Fruit fly (Drosophila melanogaster) Kc167 (cell line): Measurements from ENCODE around the gene rost.

Experiments used
- Myc ChIP-seq: fragments of >200 bp; optimal IDR thresholded peaks from 2 replicates; lab custom pipeline; 2017; ENCODE audit warnings: missing external identifiers
- Sin3A ChIP-seq: fragments of >200 bp; optimal IDR thresholded peaks from 2 replicates; lab custom pipeline; 2018; ENCODE audit warnings: missing external identifiers
- h ChIP-seq: fragments of >200 bp; optimal IDR thresholded peaks from 3 replicates; lab custom pipeline; 2018; ENCODE audit warnings: missing external identifiers
- insv ChIP-seq: fragments of >200 bp; optimal IDR thresholded peaks from 3 replicates; lab custom pipeline; 2018; ENCODE audit warnings: missing external identifiers
- psq ChIP-seq: fragments of >200 bp; optimal IDR thresholded peaks from 2 replicates; lab custom pipeline; 2017; ENCODE audit warnings: missing external identifiers
- ttk ChIP-seq: sonication (Bioruptor generic); optimal IDR thresholded peaks from 2 replicates; lab custom pipeline; 2017; ENCODE audit warnings: missing external identifiers

rost gene

DNA sequence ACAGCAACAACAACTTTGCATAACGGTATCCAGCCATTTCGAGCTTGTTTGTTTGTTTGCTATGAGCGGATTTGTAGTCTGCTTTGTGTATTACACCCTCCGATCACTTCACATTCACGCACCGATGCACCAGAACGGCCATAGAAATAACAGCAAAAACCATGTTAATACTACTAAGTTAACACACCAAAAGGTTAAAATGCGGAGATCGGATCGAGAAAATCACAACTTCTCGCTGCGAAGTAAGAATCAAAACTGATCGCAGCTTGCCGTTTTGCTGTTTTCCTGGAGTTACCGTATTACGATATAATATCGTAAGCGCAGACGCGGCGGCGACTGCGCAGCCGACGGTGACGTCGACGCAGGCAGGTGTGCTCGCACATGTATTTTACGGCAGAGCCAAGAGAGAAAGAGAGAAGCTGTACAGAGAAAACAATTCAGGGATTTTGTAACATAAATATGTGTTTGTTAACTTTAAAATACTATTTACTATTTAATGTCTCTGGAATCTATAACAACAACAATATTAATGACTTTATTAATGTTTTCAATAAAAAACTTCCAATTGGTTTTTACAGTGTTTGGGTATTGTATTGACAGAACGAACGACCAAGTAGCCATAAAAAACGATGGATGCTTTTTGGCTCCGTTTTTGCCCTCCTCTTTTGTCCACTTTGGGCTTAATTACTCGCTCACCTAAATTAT is 4.6 kb downstream of the rost start, which contains the start of gene CG13101:
Gene CG13101, minus strand, starts transcription at position 259 of the 705 bp plus-strand sequence.
- TF ChIP-seq Myc (lab: Kevin White, UChicago) (no peak), insv (lab: Kevin White, UChicago) (no peak), h (lab: Kevin White, UChicago) (no peak), psq (no peak), ttk (lab: Kevin White, UChicago) (no peak), Sin3A (no peak)

DNA sequence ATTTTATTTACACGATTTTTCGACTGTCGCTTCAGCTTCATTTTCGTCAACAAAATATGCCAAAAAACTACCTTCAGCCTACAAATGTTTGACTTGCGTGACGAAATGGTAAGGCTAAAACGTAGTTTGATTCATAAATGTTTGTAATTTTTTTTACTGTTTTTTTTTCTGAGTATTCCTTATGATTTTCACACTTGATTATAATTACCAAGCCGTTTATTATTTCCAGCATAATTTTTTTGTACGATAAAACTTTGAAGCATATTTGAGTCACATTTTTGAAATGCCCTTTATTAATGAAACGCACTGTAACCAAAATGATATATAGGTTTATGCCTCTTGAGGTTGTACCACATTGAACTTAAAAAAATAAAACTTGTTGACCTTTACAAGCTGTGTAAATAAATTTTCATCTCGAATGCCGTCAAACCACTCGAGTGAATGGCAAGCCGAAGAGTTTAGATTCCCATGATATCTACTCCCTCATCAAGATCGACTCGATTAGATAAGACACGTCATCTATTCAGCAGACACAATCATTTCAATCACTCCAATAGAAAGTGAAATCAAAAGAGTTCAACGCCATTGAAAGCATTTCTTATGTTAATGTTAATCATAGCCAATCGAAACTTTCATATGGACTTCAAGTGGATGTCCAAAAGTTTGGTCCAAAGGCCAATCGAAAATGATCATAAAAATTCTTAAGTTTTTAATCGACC is 6.6 kb downstream of the rost start:
- no peak for TF ChIP-seq psq
- TF ChIP-seq Sin3A, result no peak
- no peak for TF ChIP-seq insv (lab: Kevin White, UChicago)
- no peak for TF ChIP-seq h (lab: Kevin White, UChicago)
- TF ChIP-seq ttk (lab: Kevin White, UChicago), result no peak
- TF ChIP-seq Myc (lab: Kevin White, UChicago), result no peak

DNA sequence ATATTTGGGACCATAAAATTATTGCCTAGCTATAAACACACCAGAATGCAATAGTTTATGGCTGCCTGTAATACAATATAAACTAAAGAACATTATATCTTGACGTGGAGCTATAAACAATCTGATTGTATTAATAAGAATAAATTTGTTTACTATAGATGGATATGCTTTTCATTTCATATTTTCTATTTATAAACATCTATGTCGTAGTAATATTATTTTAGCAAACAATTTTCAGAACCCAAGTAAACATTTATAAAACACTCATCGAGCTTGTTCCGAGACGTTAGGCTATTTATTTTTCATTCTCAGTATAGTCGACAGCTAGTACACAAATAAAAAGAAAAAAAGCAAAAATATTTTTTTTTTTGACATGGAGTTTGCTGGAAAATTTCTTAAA is 9.0 kb downstream of the rost start, which contains the start of gene CG18662:
Gene CG18662, plus strand, starts transcription at position 301 of the 400 bp plus-strand sequence.
- TF ChIP-seq psq, result no peak
- no peak for TF ChIP-seq insv (lab: Kevin White, UChicago)
- no peak for TF ChIP-seq Myc (lab: Kevin White, UChicago)
- TF ChIP-seq h (lab: Kevin White, UChicago), result no peak
- TF ChIP-seq Sin3A, result no peak
- no peak for TF ChIP-seq ttk (lab: Kevin White, UChicago)

DNA sequence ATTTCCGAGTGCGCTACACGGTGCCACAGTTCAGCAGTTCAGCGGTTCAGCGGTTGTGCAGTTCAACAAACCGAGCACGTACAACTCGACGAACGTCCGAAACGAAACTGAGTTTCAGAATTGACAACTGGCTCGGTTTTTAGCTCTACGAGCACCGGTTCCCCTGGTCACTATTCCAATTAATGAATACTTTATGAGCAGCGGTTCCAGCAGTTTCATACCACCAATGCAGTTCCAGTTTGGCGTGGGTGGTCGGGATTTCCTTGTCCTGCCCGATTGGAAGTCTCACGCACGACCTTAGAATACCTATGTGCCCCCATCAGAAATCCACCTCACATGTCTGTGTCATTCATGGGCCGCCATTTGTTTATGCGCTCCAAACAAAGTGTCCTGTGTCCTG is 14.0 kb downstream of the rost start, which contains the start of gene CG9541:
Gene CG9541, minus strand, starts transcription at position 101 of the 400 bp plus-strand sequence.
- no peak for TF ChIP-seq ttk (lab: Kevin White, UChicago)
- TF ChIP-seq Myc (lab: Kevin White, UChicago), result no peak
- no peak for TF ChIP-seq psq
- no peak for TF ChIP-seq Sin3A
- TF ChIP-seq h (lab: Kevin White, UChicago), result no peak
- TF ChIP-seq insv (lab: Kevin White, UChicago), result no peak

DNA sequence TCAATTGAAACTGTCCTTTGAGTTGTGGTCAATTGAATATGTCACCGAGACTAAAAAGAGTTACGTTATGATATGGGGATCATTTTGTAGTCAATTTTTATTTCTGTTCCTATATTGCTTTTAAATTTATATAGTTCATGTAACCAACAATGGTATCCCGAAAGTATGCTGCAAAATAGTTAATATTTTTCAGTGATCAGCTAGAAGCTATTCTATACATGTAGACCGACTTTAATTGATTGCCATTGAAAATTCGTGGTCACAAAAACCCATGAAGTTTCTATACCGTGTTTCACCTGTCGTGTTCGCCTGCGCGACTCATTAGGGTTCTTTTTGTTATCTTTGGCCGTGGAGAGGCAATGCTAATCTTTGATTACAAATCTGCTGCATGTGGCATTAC is 14.8 kb downstream of the rost start:
- TF ChIP-seq ttk (lab: Kevin White, UChicago), result no peak
- no peak for TF ChIP-seq Sin3A
- TF ChIP-seq Myc (lab: Kevin White, UChicago), result no peak
- TF ChIP-seq insv (lab: Kevin White, UChicago), result no peak
- no peak for TF ChIP-seq psq
- no peak for TF ChIP-seq h (lab: Kevin White, UChicago)

DNA sequence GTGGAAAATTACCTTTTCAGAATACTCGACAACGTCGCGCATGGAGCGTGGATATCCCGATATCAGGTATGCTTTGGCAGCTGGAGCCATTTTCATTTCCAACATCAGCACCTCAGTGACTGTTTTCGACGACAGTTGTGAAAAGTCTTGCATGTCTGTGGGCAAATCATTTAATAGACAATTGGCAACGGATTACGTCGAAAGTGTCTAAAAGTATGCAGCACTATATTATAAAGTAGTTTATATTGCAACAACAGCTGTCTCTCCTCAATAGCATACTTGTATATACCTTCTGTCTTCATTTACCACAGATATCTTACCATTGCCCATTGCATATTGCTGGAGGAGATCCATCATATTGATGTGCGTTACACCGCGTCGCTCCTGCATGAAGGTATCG is 16.4 kb downstream of the rost start:
- TF ChIP-seq h (lab: Kevin White, UChicago) (no peak), ttk (lab: Kevin White, UChicago) (no peak), Sin3A (no peak), insv (lab: Kevin White, UChicago) (no peak), Myc (lab: Kevin White, UChicago) (no peak), psq (no peak)

DNA sequence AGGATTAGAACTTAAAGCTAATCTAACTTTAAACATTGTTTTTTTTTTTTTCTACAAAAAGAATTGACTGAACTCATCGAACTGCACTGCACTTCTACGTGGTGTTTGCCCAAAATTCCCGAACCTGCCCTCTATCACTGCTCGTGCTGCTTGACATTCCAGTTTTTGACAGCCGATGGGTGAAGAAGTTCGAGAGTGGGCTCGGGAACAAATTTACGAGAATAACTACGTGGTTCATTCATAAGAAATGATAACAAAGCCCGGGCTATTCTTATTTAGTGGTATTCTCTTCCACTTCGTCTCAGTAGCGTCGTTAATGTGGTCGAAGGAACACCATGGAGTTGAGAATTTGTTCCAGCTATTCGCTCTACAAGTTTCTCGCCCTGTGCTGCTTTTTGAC is 22.1 kb downstream of the rost start, which contains the start of gene CG18088:
Gene CG18088, plus strand, starts transcription at position 301 of the 400 bp plus-strand sequence.
- TF ChIP-seq insv (lab: Kevin White, UChicago) (no peak), psq (no peak), ttk (lab: Kevin White, UChicago) (no peak), h (lab: Kevin White, UChicago) (no peak), Myc (lab: Kevin White, UChicago) (no peak), Sin3A (no peak)

DNA sequence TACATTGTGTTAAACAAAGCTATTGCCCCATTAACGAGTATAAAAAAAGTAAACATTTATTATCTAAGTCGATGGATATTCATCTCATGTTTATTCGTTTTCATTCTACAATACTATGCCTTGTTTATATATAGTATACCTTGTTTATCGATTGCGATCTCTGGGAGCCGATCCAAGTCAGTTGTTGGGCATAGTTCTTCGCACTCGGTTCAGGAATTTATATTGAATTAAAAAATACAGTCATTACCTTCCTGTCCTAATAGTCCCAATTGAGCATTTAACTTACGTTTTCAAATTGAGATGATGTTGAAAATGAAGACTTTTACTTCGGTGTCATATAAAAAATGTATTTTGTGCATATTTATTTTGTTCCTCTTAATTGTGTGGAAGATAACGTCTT is 24.7 kb downstream of the rost start, which contains the start of gene CG32984:
Gene CG32984, plus strand, starts transcription at position 301 of the 400 bp plus-strand sequence.
- TF ChIP-seq Sin3A (no peak), ttk (lab: Kevin White, UChicago) (no peak), insv (lab: Kevin White, UChicago) (no peak), h (lab: Kevin White, UChicago) (no peak), psq (no peak), Myc (lab: Kevin White, UChicago) (no peak)

DNA sequence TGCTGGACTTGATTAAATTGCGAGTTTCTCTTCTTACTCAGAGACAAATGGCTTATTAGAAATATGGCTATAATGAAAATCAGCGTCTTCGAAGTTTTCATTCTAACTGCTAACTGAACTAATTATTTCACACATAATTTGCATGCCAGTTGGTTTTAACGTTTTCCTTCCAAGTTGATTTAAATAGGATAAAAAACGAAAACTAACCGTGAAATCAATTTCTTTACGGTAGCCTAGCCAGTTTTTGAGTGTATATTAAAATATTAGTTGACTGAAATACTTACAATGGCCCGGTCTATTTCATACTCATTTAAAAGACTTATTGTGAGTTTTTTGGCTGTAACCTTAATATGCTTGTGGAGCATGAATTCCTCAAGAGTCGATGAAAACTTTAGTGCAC is 27.1 kb downstream of the rost start, which contains the start of the genes CG9525 and CG32985:
Gene CG9525, minus strand, starts transcription at position 101 of the 400 bp plus-strand sequence.
Gene CG32985, plus strand, starts transcription at position 280 of the 400 bp plus-strand sequence.
- no peak for TF ChIP-seq insv (lab: Kevin White, UChicago)
- TF ChIP-seq h (lab: Kevin White, UChicago), result no peak
- TF ChIP-seq ttk (lab: Kevin White, UChicago), result no peak
- no peak for TF ChIP-seq Sin3A

DNA sequence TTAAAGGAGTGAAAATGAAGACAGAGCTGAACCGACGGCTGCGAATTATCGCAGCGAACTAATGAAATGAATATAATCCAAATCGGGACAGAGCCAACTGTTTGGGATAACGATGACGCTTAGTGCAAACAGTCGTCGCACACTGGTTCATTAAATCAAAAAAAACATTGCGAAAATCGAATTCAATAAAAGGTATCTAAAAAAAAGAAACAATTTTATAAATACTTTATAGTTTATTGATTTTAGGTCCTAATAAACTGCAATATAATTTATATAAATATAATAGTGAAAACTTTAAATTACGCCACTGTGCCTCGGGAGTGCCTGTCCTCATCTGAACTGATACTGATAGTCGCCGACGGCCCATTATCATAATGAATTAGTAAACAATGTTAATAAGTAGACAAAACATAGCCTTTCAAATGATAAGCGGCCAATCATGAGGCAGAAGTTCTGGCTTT is 30.3 kb downstream of the rost start, which contains the start of gene CG31886:
Gene CG31886, minus strand, starts transcription at position 51 of the 461 bp plus-strand sequence.
- TF ChIP-seq h (lab: Kevin White, UChicago), result no peak
- TF ChIP-seq Myc (lab: Kevin White, UChicago), result no peak
- no peak for TF ChIP-seq psq
- no peak for TF ChIP-seq Sin3A
- TF ChIP-seq ttk (lab: Kevin White, UChicago), result no peak
- no peak for TF ChIP-seq insv (lab: Kevin White, UChicago)

DNA sequence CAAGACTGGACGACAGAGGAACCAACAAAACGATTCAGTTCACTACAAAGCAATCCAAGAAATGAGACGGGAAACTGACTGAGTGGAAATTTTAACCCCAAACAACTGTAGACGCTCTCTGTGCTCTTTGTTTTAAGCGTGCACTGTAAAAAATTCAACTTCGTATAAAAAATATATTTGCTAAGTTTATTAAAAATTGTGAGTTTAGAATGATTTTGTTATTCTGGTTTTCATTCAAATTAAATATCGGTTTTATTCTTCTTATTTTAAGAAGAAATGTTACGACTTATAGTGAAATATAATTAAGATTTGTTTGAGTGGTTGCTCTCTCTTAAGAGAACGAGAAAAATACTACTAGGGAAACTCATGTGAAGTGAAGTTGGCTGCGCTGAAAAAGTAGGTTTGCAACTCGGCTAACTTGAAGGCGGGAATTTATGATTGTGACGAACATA is 31.3 kb downstream of the rost start:
- TF ChIP-seq h (lab: Kevin White, UChicago) (no peak), Sin3A (no peak), insv (lab: Kevin White, UChicago) (no peak), ttk (lab: Kevin White, UChicago) (no peak), Myc (lab: Kevin White, UChicago) (no peak), psq (no peak)
